Fruit fly (Drosophila melanogaster) whole organism: Measurements from ENCODE around the gene CG46519.
"Not testable (repeated sequence)": the region's sequence is repeated elsewhere in the genome, so short reads cannot be mapped to it uniquely, and the experiment has no call there.

Experiments
- CG8478 ChIP-seq: fragments of >200 bp; optimal IDR thresholded peaks from 2 replicates; lab custom pipeline; 2018; ENCODE audit warnings: inconsistent platforms
- Dll ChIP-seq: fragments of >200 bp; optimal IDR thresholded peaks from 2 replicates; lab custom pipeline; 2017
- EcR ChIP-seq, 2 experiments: fragments of >200 bp; optimal IDR thresholded peaks; 2 replicates each; lab custom pipeline; 2017; ENCODE audit warnings: missing biosample characterization in 2 of 2, missing genetic modification characterization in 2 of 2, missing genetic modification reagents in 2 of 2
- pan ChIP-seq: fragments of >200 bp; optimal IDR thresholded peaks from 2 replicates; lab custom pipeline; 2017
- psq ChIP-seq: fragments of >200 bp; optimal IDR thresholded peaks from 2 replicates; lab custom pipeline; 2017
- usp ChIP-seq: fragments of >200 bp; optimal IDR thresholded peaks from 2 replicates; lab custom pipeline; 2017; ENCODE audit warnings: missing biosample characterization, missing genetic modification characterization, mixed read lengths

CG46519 gene

DNA sequence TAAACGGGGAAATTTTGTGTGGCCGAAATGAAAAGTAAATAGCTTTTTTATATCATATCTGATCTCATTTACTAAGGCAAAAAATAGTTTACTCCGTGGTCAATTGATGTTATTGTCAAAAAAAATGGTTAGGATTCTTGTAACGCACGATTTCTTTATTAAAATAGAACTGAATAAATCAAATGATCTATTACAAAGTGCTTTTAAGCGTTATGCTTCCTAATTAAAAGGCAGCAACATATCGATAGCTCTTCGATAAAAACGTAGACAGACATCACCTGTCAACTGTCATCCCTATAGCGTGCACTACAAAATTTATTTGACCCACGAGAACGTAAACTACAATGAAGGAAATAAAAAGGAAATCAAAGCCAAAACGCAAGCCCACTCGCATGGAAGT is at the start of gene CG46519:
Gene CG46519 (plus strand): TSS at position 301 of the 400 bp plus-strand sequence.
- TF ChIP-seq pan (lab: Kevin White, UChicago); EcR (GFP tag; optimal IDR thresholded peaks at IDR 0.05; lab: Kevin White, UChicago); psq (lab: Kevin White, UChicago): not testable (repeated sequence)

DNA sequence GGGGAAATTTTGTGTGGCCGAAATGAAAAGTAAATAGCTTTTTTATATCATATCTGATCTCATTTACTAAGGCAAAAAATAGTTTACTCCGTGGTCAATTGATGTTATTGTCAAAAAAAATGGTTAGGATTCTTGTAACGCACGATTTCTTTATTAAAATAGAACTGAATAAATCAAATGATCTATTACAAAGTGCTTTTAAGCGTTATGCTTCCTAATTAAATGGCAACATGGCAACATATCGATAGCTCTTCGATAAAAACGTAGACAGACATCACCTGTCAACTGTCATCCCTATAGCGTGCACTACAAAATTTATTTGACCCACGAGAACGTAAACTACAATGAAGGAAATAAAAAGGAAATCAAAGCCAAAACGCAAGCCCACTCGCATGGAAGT is 49.2 kb upstream of the CG46519 start, which contains the start of gene CG46511:
Gene CG46511 (plus strand): TSS at position 301 of the 400 bp plus-strand sequence.
- TF ChIP-seq pan (lab: Kevin White, UChicago); usp (GFP tag; lab: Kevin White, UChicago); EcR (GFP tag; optimal IDR thresholded peaks at IDR 0.05; lab: Kevin White, UChicago): not testable (repeated sequence)

DNA sequence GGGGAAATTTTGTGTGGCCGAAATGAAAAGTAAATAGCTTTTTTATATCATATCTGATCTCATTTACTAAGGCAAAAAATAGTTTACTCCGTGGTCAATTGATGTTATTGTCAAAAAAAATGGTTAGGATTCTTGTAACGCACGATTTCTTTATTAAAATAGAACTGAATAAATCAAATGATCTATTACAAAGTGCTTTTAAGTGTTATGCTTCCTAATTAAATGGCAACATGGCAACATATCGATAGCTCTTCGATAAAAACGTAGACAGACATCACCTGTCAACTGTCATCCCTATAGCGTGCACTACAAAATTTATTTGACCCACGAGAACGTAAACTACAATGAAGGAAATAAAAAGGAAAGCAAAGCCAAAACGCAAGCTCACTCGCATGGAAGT is 44.3 kb upstream of the CG46519 start, which contains the start of gene CG46512:
Gene CG46512 (plus strand): TSS at position 301 of the 400 bp plus-strand sequence.
- not testable (repeated sequence) for TF ChIP-seq CG8478; usp (GFP tag; lab: Kevin White, UChicago); EcR (GFP tag; optimal IDR thresholded peaks at IDR 0.05; lab: Kevin White, UChicago)

DNA sequence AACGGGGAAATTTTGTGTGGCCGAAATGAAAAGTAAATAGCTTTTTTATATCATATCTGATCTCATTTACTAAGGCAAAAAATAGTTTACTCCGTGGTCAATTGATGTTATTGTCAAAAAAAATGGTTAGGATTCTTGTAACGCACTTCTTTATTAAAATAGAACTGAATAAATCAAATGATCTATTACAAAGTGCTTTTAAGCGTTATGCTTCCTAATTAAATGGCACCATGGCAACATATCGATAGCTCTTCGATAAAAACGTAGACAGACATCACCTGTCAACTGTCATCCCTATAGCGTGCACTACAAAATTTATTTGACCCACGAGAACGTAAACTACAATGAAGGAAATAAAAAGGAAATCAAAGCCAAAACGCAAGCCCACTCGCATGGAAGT is 39.4 kb upstream of the CG46519 start, which contains the start of gene CG46513:
Gene CG46513 (plus strand): TSS at position 301 of the 400 bp plus-strand sequence.
- not testable (repeated sequence) for TF ChIP-seq pan (lab: Kevin White, UChicago); EcR (GFP tag; optimal IDR thresholded peaks at IDR 0.05; lab: Kevin White, UChicago); usp (GFP tag; lab: Kevin White, UChicago)

DNA sequence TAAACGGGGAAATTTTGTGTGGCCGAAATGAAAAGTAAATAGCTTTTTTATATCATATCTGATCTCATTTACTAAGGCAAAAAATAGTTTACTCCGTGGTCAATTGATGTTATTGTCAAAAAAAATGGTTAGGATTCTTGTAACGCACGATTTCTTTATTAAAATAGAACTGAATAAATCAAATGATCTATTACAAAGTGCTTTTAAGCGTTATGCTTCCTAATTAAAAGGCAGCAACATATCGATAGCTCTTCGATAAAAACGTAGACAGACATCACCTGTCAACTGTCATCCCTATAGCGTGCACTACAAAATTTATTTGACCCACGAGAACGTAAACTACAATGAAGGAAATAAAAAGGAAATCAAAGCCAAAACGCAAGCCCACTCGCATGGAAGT is 34.5 kb upstream of the CG46519 start, which contains the start of gene CG46514:
Gene CG46514 (plus strand): TSS at position 301 of the 400 bp plus-strand sequence.
- not testable (repeated sequence) for TF ChIP-seq CG8478; EcR (GFP tag; optimal IDR thresholded peaks at IDR 0.05; lab: Kevin White, UChicago); pan (lab: Kevin White, UChicago)

DNA sequence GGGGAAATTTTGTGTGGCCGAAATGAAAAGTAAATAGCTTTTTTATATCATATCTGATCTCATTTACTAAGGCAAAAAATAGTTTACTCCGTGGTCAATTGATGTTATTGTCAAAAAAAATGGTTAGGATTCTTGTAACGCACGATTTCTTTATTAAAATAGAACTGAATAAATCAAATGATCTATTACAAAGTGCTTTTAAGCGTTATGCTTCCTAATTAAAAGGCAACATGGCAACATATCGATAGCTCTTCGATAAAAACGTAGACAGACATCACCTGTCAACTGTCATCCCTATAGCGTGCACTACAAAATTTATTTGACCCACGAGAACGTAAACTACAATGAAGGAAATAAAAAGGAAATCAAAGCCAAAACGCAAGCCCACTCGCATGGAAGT is 29.5 kb upstream of the CG46519 start, which contains the start of gene CG46515:
Gene CG46515 (plus strand): TSS at position 301 of the 400 bp plus-strand sequence.
- TF ChIP-seq psq (lab: Kevin White, UChicago); usp (GFP tag; lab: Kevin White, UChicago); CG8478: not testable (repeated sequence)

DNA sequence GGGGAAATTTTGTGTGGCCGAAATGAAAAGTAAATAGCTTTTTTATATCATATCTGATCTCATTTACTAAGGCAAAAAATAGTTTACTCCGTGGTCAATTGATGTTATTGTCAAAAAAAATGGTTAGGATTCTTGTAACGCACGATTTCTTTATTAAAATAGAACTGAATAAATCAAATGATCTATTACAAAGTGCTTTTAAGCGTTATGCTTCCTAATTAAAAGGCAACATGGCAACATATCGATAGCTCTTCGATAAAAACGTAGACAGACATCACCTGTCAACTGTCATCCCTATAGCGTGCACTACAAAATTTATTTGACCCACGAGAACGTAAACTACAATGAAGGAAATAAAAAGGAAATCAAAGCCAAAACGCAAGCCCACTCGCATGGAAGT is 19.3 kb upstream of the CG46519 start, which contains the start of gene CG46516:
Gene CG46516 (plus strand): TSS at position 301 of the 400 bp plus-strand sequence.
- not testable (repeated sequence) for TF ChIP-seq Dll; psq (lab: Kevin White, UChicago); usp (GFP tag; lab: Kevin White, UChicago)

DNA sequence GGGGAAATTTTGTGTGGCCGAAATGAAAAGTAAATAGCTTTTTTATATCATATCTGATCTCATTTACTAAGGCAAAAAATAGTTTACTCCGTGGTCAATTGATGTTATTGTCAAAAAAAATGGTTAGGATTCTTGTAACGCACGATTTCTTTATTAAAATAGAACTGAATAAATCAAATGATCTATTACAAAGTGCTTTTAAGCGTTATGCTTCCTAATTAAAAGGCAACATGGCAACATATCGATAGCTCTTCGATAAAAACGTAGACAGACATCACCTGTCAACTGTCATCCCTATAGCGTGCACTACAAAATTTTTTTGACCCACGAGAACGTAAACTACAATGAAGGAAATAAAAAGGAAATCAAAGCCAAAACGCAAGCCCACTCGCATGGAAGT is 14.3 kb upstream of the CG46519 start, which contains the start of gene CG46517:
Gene CG46517 (plus strand): TSS at position 301 of the 400 bp plus-strand sequence.
- not testable (repeated sequence) for TF ChIP-seq Dll; psq (lab: Kevin White, UChicago); pan (lab: Kevin White, UChicago)

DNA sequence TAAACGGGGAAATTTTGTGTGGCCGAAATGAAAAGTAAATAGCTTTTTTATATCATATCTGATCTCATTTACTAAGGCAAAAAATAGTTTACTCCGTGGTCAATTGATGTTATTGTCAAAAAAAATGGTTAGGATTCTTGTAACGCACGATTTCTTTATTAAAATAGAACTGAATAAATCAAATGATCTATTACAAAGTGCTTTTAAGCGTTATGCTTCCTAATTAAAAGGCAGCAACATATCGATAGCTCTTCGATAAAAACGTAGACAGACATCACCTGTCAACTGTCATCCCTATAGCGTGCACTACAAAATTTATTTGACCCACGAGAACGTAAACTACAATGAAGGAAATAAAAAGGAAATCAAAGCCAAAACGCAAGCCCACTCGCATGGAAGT is 5.1 kb upstream of the CG46519 start, which contains the start of gene CG46518:
Gene CG46518 (plus strand): TSS at position 301 of the 400 bp plus-strand sequence.
- TF ChIP-seq EcR (GFP tag; optimal IDR thresholded peaks at IDR 0.05; lab: Kevin White, UChicago); usp (GFP tag; lab: Kevin White, UChicago); Dll: not testable (repeated sequence)

DNA sequence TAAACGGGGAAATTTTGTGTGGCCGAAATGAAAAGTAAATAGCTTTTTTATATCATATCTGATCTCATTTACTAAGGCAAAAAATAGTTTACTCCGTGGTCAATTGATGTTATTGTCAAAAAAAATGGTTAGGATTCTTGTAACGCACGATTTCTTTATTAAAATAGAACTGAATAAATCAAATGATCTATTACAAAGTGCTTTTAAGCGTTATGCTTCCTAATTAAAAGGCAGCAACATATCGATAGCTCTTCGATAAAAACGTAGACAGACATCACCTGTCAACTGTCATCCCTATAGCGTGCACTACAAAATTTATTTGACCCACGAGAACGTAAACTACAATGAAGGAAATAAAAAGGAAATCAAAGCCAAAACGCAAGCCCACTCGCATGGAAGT is 4.9 kb downstream of the CG46519 start, which contains the start of gene CG46520:
Gene CG46520 (plus strand): TSS at position 301 of the 400 bp plus-strand sequence.
- not testable (repeated sequence) for TF ChIP-seq psq (lab: Kevin White, UChicago); EcR (GFP tag; optimal IDR thresholded peaks at IDR 0.05; lab: Kevin White, UChicago); Dll

DNA sequence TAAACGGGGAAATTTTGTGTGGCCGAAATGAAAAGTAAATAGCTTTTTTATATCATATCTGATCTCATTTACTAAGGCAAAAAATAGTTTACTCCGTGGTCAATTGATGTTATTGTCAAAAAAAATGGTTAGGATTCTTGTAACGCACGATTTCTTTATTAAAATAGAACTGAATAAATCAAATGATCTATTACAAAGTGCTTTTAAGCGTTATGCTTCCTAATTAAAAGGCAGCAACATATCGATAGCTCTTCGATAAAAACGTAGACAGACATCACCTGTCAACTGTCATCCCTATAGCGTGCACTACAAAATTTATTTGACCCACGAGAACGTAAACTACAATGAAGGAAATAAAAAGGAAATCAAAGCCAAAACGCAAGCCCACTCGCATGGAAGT is 9.9 kb downstream of the CG46519 start, which contains the start of gene CG46521:
Gene CG46521 (plus strand): TSS at position 301 of the 400 bp plus-strand sequence.
- TF ChIP-seq pan (lab: Kevin White, UChicago); Dll; EcR (GFP tag; optimal IDR thresholded peaks at IDR 0.05; lab: Kevin White, UChicago): not testable (repeated sequence)

DNA sequence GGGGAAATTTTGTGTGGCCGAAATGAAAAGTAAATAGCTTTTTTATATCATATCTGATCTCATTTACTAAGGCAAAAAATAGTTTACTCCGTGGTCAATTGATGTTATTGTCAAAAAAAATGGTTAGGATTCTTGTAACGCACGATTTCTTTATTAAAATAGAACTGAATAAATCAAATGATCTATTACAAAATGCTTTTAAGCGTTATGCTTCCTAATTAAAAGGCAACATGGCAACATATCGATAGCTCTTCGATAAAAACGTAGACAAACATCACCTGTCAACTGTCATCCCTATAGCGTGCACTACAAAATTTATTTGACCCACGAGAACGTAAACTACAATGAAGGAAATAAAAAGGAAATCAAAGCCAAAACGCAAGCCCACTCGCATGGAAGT is 14.9 kb downstream of the CG46519 start, which contains the start of gene CG46522:
Gene CG46522 (plus strand): TSS at position 301 of the 400 bp plus-strand sequence.
- TF ChIP-seq pan (lab: Kevin White, UChicago); CG8478; EcR (GFP tag; optimal IDR thresholded peaks at IDR 0.05; lab: Kevin White, UChicago): not testable (repeated sequence)

DNA sequence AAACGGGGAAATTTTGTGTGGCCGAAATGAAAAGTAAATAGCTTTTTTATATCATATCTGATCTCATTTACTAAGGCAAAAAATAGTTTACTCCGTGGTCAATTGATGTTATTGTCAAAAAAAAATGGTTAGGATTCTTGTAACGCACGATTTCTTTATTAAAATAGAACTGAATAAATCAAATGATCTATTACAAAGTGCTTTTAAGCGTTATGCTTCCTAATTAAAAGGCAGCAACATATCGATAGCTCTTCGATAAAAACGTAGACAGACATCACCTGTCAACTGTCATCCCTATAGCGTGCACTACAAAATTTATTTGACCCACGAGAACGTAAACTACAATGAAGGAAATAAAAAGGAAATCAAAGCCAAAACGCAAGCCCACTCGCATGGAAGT is 19.9 kb downstream of the CG46519 start, which contains the start of gene CG41562:
Gene CG41562 (plus strand): TSS at position 301 of the 400 bp plus-strand sequence.
- not testable (repeated sequence) for TF ChIP-seq usp (GFP tag; lab: Kevin White, UChicago); CG8478; pan (lab: Kevin White, UChicago)
